Worm (Caenorhabditis elegans) whole organism, L3 larva: ENCODE results near the gene R04B5.11.

Experiments used
- ceh-28 ChIP-seq: fragments of 150-350 bp; optimal IDR thresholded peaks from 2 replicates; lab custom pipeline; 2014; ENCODE audit warnings: missing biosample characterization, missing genetic modification reagents, missing genetic modification characterization
- ceh-9 ChIP-seq: sonication (generic microtip); optimal IDR thresholded peaks from 2 replicates; lab custom pipeline; 2018; ENCODE audit warnings: missing biosample characterization, missing genetic modification characterization
- elt-1 ChIP-seq: fragments of 150-350 bp; optimal IDR thresholded peaks from 2 replicates; lab custom pipeline; 2014; ENCODE audit warnings: missing biosample characterization, missing genetic modification characterization
- elt-3 ChIP-seq, 3 experiments: fragments of 150-350 bp in 1 of 3; sonication (generic microtip) in 2 of 3; optimal IDR thresholded peaks; 2 replicates in 2 of 3; 4 replicates in 1 of 3; lab custom pipeline; 2014 to 2017; ENCODE audit warnings: missing biosample characterization in 3 of 3, missing genetic modification characterization in 3 of 3
- fkh-10 ChIP-seq: sonication (generic microtip); optimal IDR thresholded peaks from 2 replicates; lab custom pipeline; 2017; ENCODE audit warnings: missing biosample characterization, missing genetic modification reagents, missing genetic modification characterization
- nhr-23 ChIP-seq: fragments of 150-350 bp; optimal IDR thresholded peaks from 2 replicates; lab custom pipeline; 2014; ENCODE audit warnings: missing biosample characterization, missing genetic modification reagents, missing genetic modification characterization
- nhr-237 ChIP-seq: fragments of 150-350 bp; optimal IDR thresholded peaks from 2 replicates; lab custom pipeline; 2014; ENCODE audit warnings: missing biosample characterization, missing genetic modification characterization
- nhr-25 ChIP-seq: sonication (generic microtip); optimal IDR thresholded peaks from 2 replicates; lab custom pipeline; 2017; ENCODE audit warnings: missing biosample characterization, missing genetic modification characterization
- pha-4 ChIP-seq: fragments of 150-350 bp; optimal IDR thresholded peaks from 2 replicates; lab custom pipeline; 2014; ENCODE audit warnings: missing biosample characterization, missing genetic modification reagents, missing genetic modification characterization
- skn-1 ChIP-seq: fragments of 150-350 bp; optimal IDR thresholded peaks from 2 replicates; lab custom pipeline; 2014; ENCODE audit warnings: missing biosample characterization, missing genetic modification characterization

ce11 chrV:10078244-10078643 lies 12.8 kb downstream of the R04B5.11 start, which contains the start of gene R04B5.1:
- TF ChIP-seq ceh-28 (no peak), nhr-237 (tag; lab: Kevin White, UChicago) (no peak), skn-1 (tag; lab: Kevin White, UChicago) (no peak), ceh-9 (no peak), elt-3 (tag; optimal IDR thresholded peaks at IDR 0.05; lab: Kevin White, UChicago) (no peak), nhr-23 (tag; lab: Kevin White, UChicago) (no peak), nhr-25 (no peak), pha-4 (tag; lab: Kevin White, UChicago) (no peak), elt-1 (tag; lab: Kevin White, UChicago) (no peak), fkh-10 (no peak)
